Worm (Caenorhabditis elegans) whole organism, early embryonic: ENCODE results near the gene mlt-11.
A peak's percentile ranks its signal among the peaks of the same experiment; 100 is the strongest.

Source experiments
- B0310.2 ChIP-seq: sonication (generic microtip); optimal IDR thresholded peaks from 2 replicates; lab custom pipeline; 2016; ENCODE audit warnings: mild to moderate bottlenecking, missing genetic modification characterization, missing compliant biosample characterization
- F13C5.2 ChIP-seq: sonication (generic microtip); optimal IDR thresholded peaks from 2 replicates; lab custom pipeline; 2017; ENCODE audit warnings: mild to moderate bottlenecking, missing genetic modification characterization, inconsistent platforms, missing compliant biosample characterization
- aly-1 ChIP-seq: sonication (generic microtip); optimal IDR thresholded peaks from 2 replicates; lab custom pipeline; 2016; ENCODE audit warnings: missing genetic modification characterization, missing compliant biosample characterization
- ama-1 ChIP-seq: fragments of 150-350 bp; optimal IDR thresholded peaks from 2 replicates; lab custom pipeline; 2014
- ceh-13 ChIP-seq: fragments of 200-800 bp; sonication (Bioruptor generic); optimal IDR thresholded peaks from 2 replicates; lab custom pipeline; 2018; ENCODE audit warnings: mild to moderate bottlenecking, missing genetic modification characterization, missing compliant biosample characterization
- ceh-36 ChIP-seq: sonication (generic microtip); optimal IDR thresholded peaks from 2 replicates; lab custom pipeline; 2016; ENCODE audit warnings: missing genetic modification characterization, inconsistent platforms, missing compliant biosample characterization
- ets-7 ChIP-seq: sonication (generic microtip); optimal IDR thresholded peaks from 2 replicates; lab custom pipeline; 2016; ENCODE audit warnings: missing genotype, missing genetic modification characterization, missing compliant biosample characterization
- flt-1 ChIP-seq: fragments of 200-800 bp; sonication (Bioruptor generic); IDR thresholded peaks from 2 replicates; pipeline ENCODE4 v1.3.6; 2022; ENCODE audit warnings: missing genetic modification characterization, missing compliant biosample characterization
- hmbx-1 ChIP-seq: sonication (generic microtip); optimal IDR thresholded peaks from 2 replicates; lab custom pipeline; 2016; ENCODE audit warnings: mild to moderate bottlenecking, missing genetic modification characterization, missing compliant biosample characterization
- hmg-4 ChIP-seq: fragments of 200-800 bp; sonication (Bioruptor generic); optimal IDR thresholded peaks from 2 replicates; lab custom pipeline; 2018; ENCODE audit warnings: mild to moderate bottlenecking, missing genetic modification characterization, missing compliant biosample characterization
- hnd-1 ChIP-seq: sonication (generic microtip); optimal IDR thresholded peaks from 2 replicates; lab custom pipeline; 2016; ENCODE audit warnings: missing genetic modification characterization, missing compliant biosample characterization
- pes-1 ChIP-seq: fragments of 200-800 bp; sonication (Bioruptor generic); IDR thresholded peaks from 2 replicates; pipeline ENCODE4 v1.3.6; 2022; ENCODE audit warnings: missing genetic modification reagents, missing genetic modification characterization, missing compliant biosample characterization
- scrt-1 ChIP-seq: fragments of 200-800 bp; sonication (Bioruptor generic); IDR thresholded peaks from 2 replicates; pipeline ENCODE4 v1.3.6; 2022; ENCODE audit warnings: missing genetic modification characterization, missing compliant biosample characterization
- sea-1 ChIP-seq: fragments of 200-800 bp; sonication (Bioruptor generic); conservative IDR thresholded peaks from 2 replicates; pipeline ENCODE4 v1.3.6; 2022; ENCODE audit warnings: missing genetic modification characterization, missing compliant biosample characterization
- tbx-11 ChIP-seq: fragments of 200-800 bp; sonication (Bioruptor generic); IDR thresholded peaks from 2 replicates; pipeline ENCODE4 v1.3.6; 2022; ENCODE audit warnings: missing genetic modification characterization, missing compliant biosample characterization
- tbx-37 ChIP-seq: fragments of 200-800 bp; sonication (Bioruptor generic); conservative IDR thresholded peaks from 2 replicates; pipeline ENCODE4 v1.3.6; 2022; ENCODE audit warnings: missing genetic modification reagents, missing genetic modification characterization, missing compliant biosample characterization
- tra-4 ChIP-seq: sonication (generic microtip); optimal IDR thresholded peaks from 2 replicates; lab custom pipeline; 2017; ENCODE audit warnings: missing genetic modification characterization, missing compliant biosample characterization

Gene mlt-11

DNA sequence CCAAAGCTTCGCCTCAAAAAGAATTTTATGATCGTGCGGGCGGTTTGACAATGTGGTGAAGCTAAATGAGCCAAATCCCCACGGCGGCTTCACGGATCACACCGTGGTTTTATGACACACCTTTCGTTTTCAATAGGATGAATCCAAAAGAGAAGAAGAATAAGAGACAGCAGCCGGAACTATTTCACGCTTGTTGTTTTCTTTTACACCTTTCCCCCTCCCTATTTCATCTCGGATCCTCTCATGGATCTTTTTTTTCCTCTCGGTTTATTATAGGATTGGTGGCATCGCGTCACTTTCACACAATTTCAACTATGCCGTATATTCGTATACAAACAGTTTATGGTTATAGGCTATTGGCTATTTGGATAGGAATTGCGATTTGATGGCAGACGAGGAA, 3.3 kb upstream of the mlt-11 start:
- TF ChIP-seq sea-1: no peak
- TF ChIP-seq ets-7 (tag; lab: Kevin White, UChicago): no peak
- no peak for TF ChIP-seq flt-1 (GFP tag; lab: Robert Waterston, UW)
- TF ChIP-seq hmbx-1 (tag; lab: Kevin White, UChicago): no peak
- no peak for TF ChIP-seq tbx-11 (GFP tag; lab: Robert Waterston, UW)
- TF ChIP-seq hnd-1 (tag; lab: Kevin White, UChicago): no peak
- TF ChIP-seq B0310.2 (tag; lab: Kevin White, UChicago): no peak
- no peak for TF ChIP-seq scrt-1 (GFP tag; lab: Robert Waterston, UW)
- no peak for TF ChIP-seq tra-4 (tag; lab: Kevin White, UChicago)
- TF ChIP-seq tbx-37 (GFP tag; lab: Robert Waterston, UW): no peak
- no peak for TF ChIP-seq ceh-13 (GFP tag; lab: Kevin White, UChicago)
- TF ChIP-seq F13C5.2 (tag; lab: Kevin White, UChicago): no peak
- no peak for TF ChIP-seq hmg-4 (GFP tag; lab: Kevin White, UChicago)
- TF ChIP-seq pes-1 (GFP tag; lab: Robert Waterston, UW): no peak
- TF ChIP-seq ceh-36 (tag; lab: Kevin White, UChicago): no peak
- TF ChIP-seq ama-1: no peak
- TF ChIP-seq aly-1 (tag; lab: Kevin White, UChicago): no peak

ce11 chrV:20664930-20665329, 2.1 kb upstream of the mlt-11 start:
- no peak for TF ChIP-seq hmg-4 (GFP tag; lab: Kevin White, UChicago)
- TF ChIP-seq tbx-11 (GFP tag; lab: Robert Waterston, UW): no peak

- TF ChIP-seq F13C5.2 (tag; lab: Kevin White, UChicago) (no peak), tbx-11 (GFP tag; lab: Robert Waterston, UW) (no peak), ets-7 (tag; lab: Kevin White, UChicago) (no peak), flt-1 (GFP tag; lab: Robert Waterston, UW) (no peak), ama-1 (no peak), scrt-1 (GFP tag; lab: Robert Waterston, UW) (no peak), ceh-36 (tag; lab: Kevin White, UChicago) (no peak), B0310.2 (tag; lab: Kevin White, UChicago) (no peak), pes-1 (GFP tag; lab: Robert Waterston, UW) (no peak), ceh-13 (GFP tag; lab: Kevin White, UChicago) (no peak), sea-1 (no peak), tra-4 (tag; lab: Kevin White, UChicago) (no peak), aly-1 (tag; lab: Kevin White, UChicago) (no peak)
These were observed 3.6 kb downstream of the mlt-11 start for ce11 chrV:20670625-20671024.

DNA sequence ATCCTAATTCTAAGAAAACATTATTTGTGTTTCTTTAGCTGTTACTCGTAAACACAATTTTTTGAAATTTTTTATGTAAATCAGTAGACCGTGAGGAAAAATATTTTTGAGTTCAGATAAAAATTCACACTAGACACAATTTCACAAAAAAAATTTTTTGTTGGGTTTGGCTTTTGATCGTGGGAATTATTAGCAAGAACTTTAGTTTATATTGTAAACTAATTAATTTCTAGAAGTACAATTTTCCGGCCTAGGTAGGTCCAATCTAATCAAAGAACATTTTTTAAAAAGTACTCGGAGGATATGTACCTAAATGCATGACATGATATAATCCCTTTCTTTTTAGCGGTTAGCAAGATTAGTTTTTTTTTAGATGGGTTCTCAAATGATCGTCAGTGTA, 13.2 kb downstream of the mlt-11 start:
- TF ChIP-seq F13C5.2 (tag; lab: Kevin White, UChicago) (no peak), aly-1 (tag; lab: Kevin White, UChicago) (no peak), hmbx-1 (tag; lab: Kevin White, UChicago) (no peak), hmg-4 (GFP tag; lab: Kevin White, UChicago) (no peak), sea-1 (no peak)

DNA sequence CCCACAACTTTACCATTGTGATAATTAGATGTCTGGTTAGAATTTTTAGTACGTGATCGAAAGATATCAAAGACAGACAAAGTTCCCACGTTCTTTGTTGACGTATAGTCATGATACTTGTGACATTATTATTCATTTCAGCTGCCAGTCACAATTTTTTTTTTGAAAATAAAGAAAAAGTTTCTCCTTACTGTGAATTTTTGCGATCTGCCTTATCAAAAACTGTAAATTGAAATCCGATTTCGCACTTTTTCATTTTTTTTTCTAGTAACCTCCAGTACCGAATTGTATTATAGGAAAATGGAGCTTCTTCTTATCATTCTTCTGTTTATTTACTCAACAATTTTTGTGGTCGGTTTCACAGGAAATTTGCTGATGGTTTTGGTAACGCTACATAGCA, 14.1 kb downstream of the mlt-11 start, which contains the start of gene srsx-35:
Gene srsx-35 (plus strand): TSS at position 301 of the 400 bp plus-strand sequence.
- TF ChIP-seq tra-4 (tag; lab: Kevin White, UChicago): no peak
- TF ChIP-seq ceh-13 (GFP tag; lab: Kevin White, UChicago): no peak
- TF ChIP-seq ama-1: no peak
- no peak for TF ChIP-seq scrt-1 (GFP tag; lab: Robert Waterston, UW)
- TF ChIP-seq F13C5.2 (tag; lab: Kevin White, UChicago): no peak
- no peak for TF ChIP-seq sea-1
- no peak for TF ChIP-seq pes-1 (GFP tag; lab: Robert Waterston, UW)
- TF ChIP-seq tbx-11 (GFP tag; lab: Robert Waterston, UW): no peak

- TF ChIP-seq pes-1 (GFP tag; lab: Robert Waterston, UW) (0 out of 2 replicates have a peak, but pooled peaks have one; percentile 20), F13C5.2 (tag; lab: Kevin White, UChicago) (no peak), flt-1 (GFP tag; lab: Robert Waterston, UW) (no peak), hmg-4 (GFP tag; lab: Kevin White, UChicago) (no peak), ceh-13 (GFP tag; lab: Kevin White, UChicago) (no peak)
These were observed 14.8 kb downstream of the mlt-11 start for ce11 chrV:20681824-20682223.

DNA sequence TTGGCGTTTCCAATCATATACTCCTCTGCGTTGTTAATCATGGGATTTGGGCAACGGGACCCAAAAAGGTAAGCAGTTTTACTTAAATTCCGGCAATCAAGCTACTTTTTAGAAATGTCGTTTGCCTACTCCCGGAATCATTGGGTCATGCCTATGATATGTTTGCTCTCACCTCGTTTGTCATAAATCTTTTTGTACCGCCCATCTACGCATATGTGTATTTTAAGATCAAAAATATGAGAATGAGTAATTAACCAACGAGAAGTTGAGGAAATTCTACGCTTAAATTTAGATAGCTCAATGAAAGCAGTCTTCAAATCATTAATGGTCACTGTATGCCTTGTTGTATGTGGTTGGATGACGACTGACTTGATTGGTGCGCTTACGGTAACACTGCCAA, 15.3 kb downstream of the mlt-11 start:
- TF ChIP-seq hmg-4 (GFP tag; lab: Kevin White, UChicago) (no peak), aly-1 (tag; lab: Kevin White, UChicago) (no peak), tra-4 (tag; lab: Kevin White, UChicago) (no peak), sea-1 (no peak), hnd-1 (tag; lab: Kevin White, UChicago) (no peak), tbx-37 (GFP tag; lab: Robert Waterston, UW) (no peak), scrt-1 (GFP tag; lab: Robert Waterston, UW) (no peak), ceh-13 (GFP tag; lab: Kevin White, UChicago) (no peak), ets-7 (tag; lab: Kevin White, UChicago) (no peak), hmbx-1 (tag; lab: Kevin White, UChicago) (no peak), tbx-11 (GFP tag; lab: Robert Waterston, UW) (no peak), ceh-36 (tag; lab: Kevin White, UChicago) (no peak), B0310.2 (tag; lab: Kevin White, UChicago) (no peak), ama-1 (no peak), pes-1 (GFP tag; lab: Robert Waterston, UW) (no peak)

- TF ChIP-seq B0310.2 (tag; lab: Kevin White, UChicago): no peak
- TF ChIP-seq tbx-37 (GFP tag; lab: Robert Waterston, UW): no peak
- TF ChIP-seq tra-4 (tag; lab: Kevin White, UChicago): no peak
- TF ChIP-seq sea-1: no peak
- no peak for TF ChIP-seq scrt-1 (GFP tag; lab: Robert Waterston, UW)
- TF ChIP-seq hnd-1 (tag; lab: Kevin White, UChicago): no peak
- no peak for TF ChIP-seq flt-1 (GFP tag; lab: Robert Waterston, UW)
- no peak for TF ChIP-seq hmbx-1 (tag; lab: Kevin White, UChicago)
- no peak for TF ChIP-seq F13C5.2 (tag; lab: Kevin White, UChicago)
- no peak for TF ChIP-seq pes-1 (GFP tag; lab: Robert Waterston, UW)
- no peak for TF ChIP-seq hmg-4 (GFP tag; lab: Kevin White, UChicago)
- TF ChIP-seq ceh-13 (GFP tag; lab: Kevin White, UChicago): no peak
- no peak for TF ChIP-seq ets-7 (tag; lab: Kevin White, UChicago)
- no peak for TF ChIP-seq aly-1 (tag; lab: Kevin White, UChicago)
- no peak for TF ChIP-seq ama-1
- no peak for TF ChIP-seq ceh-36 (tag; lab: Kevin White, UChicago)
- TF ChIP-seq tbx-11 (GFP tag; lab: Robert Waterston, UW): no peak
These were observed 18.4 kb downstream of the mlt-11 start, which contains the start of gene klf-2 for ce11 chrV:20685383-20685782. TSS of gene klf-2 (plus strand) at chrV:20685683.
